Worm (Caenorhabditis elegans) whole organism, late embryonic: Measurements from ENCODE around the gene Y50D4C.6.
A peak's percentile ranks its signal among the peaks of the same experiment; 100 is the strongest.

Source experiments
- C08G9.2 ChIP-seq: sonication (generic microtip); optimal IDR thresholded peaks from 2 replicates; lab custom pipeline; 2016; ENCODE audit warnings: mild to moderate bottlenecking, missing genetic modification characterization, moderate library complexity, missing compliant biosample characterization
- K09A11.1 ChIP-seq: sonication (generic microtip); optimal IDR thresholded peaks from 2 replicates; lab custom pipeline; 2017; ENCODE audit warnings: antibody characterized with exemption, mild to moderate bottlenecking, missing genetic modification characterization, missing compliant biosample characterization; ENCODE audit not compliant: insufficient read depth
- T23F11.4 ChIP-seq: fragments of 200-800 bp; sonication (Bioruptor generic); optimal IDR thresholded peaks from 2 replicates; lab custom pipeline; 2018; ENCODE audit warnings: mild to moderate bottlenecking, missing genetic modification characterization, missing compliant biosample characterization
- Y22D7AL.16 ChIP-seq: sonication (generic microtip); optimal IDR thresholded peaks from 2 replicates; lab custom pipeline; 2016; ENCODE audit warnings: missing genetic modification characterization, missing compliant biosample characterization
- ceh-19 ChIP-seq: fragments of 200-800 bp; sonication (Bioruptor generic); optimal IDR thresholded peaks from 2 replicates; lab custom pipeline; 2018; ENCODE audit warnings: mild to moderate bottlenecking, missing genetic modification characterization, missing compliant biosample characterization
- ceh-2 ChIP-seq: sonication (generic microtip); optimal IDR thresholded peaks from 2 replicates; lab custom pipeline; 2016; ENCODE audit warnings: missing genotype, missing genetic modification characterization, missing compliant biosample characterization
- ceh-22 ChIP-seq: sonication (generic microtip); optimal IDR thresholded peaks from 2 replicates; lab custom pipeline; 2017; ENCODE audit warnings: missing biosample characterization, missing genetic modification characterization
- ceh-24 ChIP-seq: sonication (generic microtip); optimal IDR thresholded peaks from 2 replicates; lab custom pipeline; 2016; ENCODE audit warnings: mild to moderate bottlenecking, missing genetic modification characterization, missing compliant biosample characterization
- ceh-30 ChIP-seq: fragments of 150-350 bp; optimal IDR thresholded peaks from 2 replicates; lab custom pipeline; 2014; ENCODE audit warnings: missing biosample characterization, missing genetic modification characterization
- ceh-31 ChIP-seq: sonication (generic microtip); optimal IDR thresholded peaks from 2 replicates; lab custom pipeline; 2016; ENCODE audit warnings: missing genetic modification characterization, missing compliant biosample characterization
- ceh-34 ChIP-seq: sonication (generic microtip); optimal IDR thresholded peaks from 2 replicates; lab custom pipeline; 2016; ENCODE audit warnings: mild to moderate bottlenecking, missing genetic modification characterization, missing compliant biosample characterization
- ceh-45 ChIP-seq: fragments of 200-800 bp; sonication (Bioruptor generic); IDR thresholded peaks from 2 replicates; pipeline ENCODE4 v1.3.6; 2022; ENCODE audit warnings: missing genetic modification reagents, missing genetic modification characterization, missing compliant biosample characterization
- che-1 ChIP-seq: sonication (generic microtip); optimal IDR thresholded peaks from 2 replicates; lab custom pipeline; 2016; ENCODE audit warnings: mild to moderate bottlenecking, missing genetic modification characterization, missing compliant biosample characterization
- dmd-4 ChIP-seq: sonication (generic microtip); optimal IDR thresholded peaks from 2 replicates; lab custom pipeline; 2016; ENCODE audit warnings: borderline replicate concordance, missing genetic modification characterization, missing compliant biosample characterization
- elt-2 ChIP-seq: sonication (generic microtip); optimal IDR thresholded peaks from 2 replicates; lab custom pipeline; 2016; ENCODE audit warnings: missing genetic modification reagents, missing genetic modification characterization, missing compliant biosample characterization
- elt-4 ChIP-seq: sonication (generic microtip); optimal IDR thresholded peaks from 2 replicates; lab custom pipeline; 2016; ENCODE audit warnings: missing genetic modification characterization, missing compliant biosample characterization
- eyg-1 ChIP-seq: sonication (generic microtip); optimal IDR thresholded peaks from 2 replicates; lab custom pipeline; 2016; ENCODE audit warnings: missing genotype, missing genetic modification characterization, missing compliant biosample characterization
- fax-1 ChIP-seq: sonication (generic microtip); optimal IDR thresholded peaks from 2 replicates; lab custom pipeline; 2016; ENCODE audit warnings: missing genotype, missing genetic modification characterization, missing compliant biosample characterization
- hlh-13 ChIP-seq: fragments of 200-800 bp; sonication (Bioruptor generic); optimal IDR thresholded peaks from 2 replicates; lab custom pipeline; 2018; ENCODE audit warnings: mild to moderate bottlenecking, missing genetic modification characterization, missing compliant biosample characterization
- hlh-15 ChIP-seq: sonication (generic microtip); optimal IDR thresholded peaks from 2 replicates; lab custom pipeline; 2016; ENCODE audit warnings: missing genetic modification characterization, missing compliant biosample characterization
- hlh-30 ChIP-seq: sonication (generic microtip); optimal IDR thresholded peaks from 2 replicates; lab custom pipeline; 2017; ENCODE audit warnings: antibody characterized with exemption, missing genetic modification characterization, missing compliant biosample characterization; ENCODE audit not compliant: insufficient read depth
- hlh-6 ChIP-seq: sonication (generic microtip); optimal IDR thresholded peaks from 2 replicates; lab custom pipeline; 2016; ENCODE audit warnings: missing genotype, missing genetic modification characterization, missing compliant biosample characterization
- lin-11 ChIP-seq: fragments of 200-800 bp; sonication (Bioruptor generic); optimal IDR thresholded peaks from 2 replicates; lab custom pipeline; 2018; ENCODE audit warnings: mild to moderate bottlenecking, missing genetic modification characterization, missing compliant biosample characterization
- madf-2 ChIP-seq: sonication (generic microtip); optimal IDR thresholded peaks from 2 replicates; lab custom pipeline; 2017; ENCODE audit warnings: missing genetic modification characterization, missing compliant biosample characterization
- nfya-1 ChIP-seq: sonication (generic microtip); optimal IDR thresholded peaks from 2 replicates; lab custom pipeline; 2017; ENCODE audit warnings: missing genetic modification characterization, mild to moderate bottlenecking, missing compliant biosample characterization, antibody characterized with exemption, moderate library complexity
- nhr-11 ChIP-seq: fragments of 150-350 bp; optimal IDR thresholded peaks from 2 replicates; lab custom pipeline; 2014; ENCODE audit warnings: missing biosample characterization, missing genetic modification characterization
- nhr-232 ChIP-seq: sonication (generic microtip); optimal IDR thresholded peaks from 2 replicates; lab custom pipeline; 2016; ENCODE audit warnings: missing genetic modification characterization, missing compliant biosample characterization
- pag-3 ChIP-seq: sonication (generic microtip); optimal IDR thresholded peaks from 2 replicates; lab custom pipeline; 2016; ENCODE audit warnings: missing compliant biosample characterization, missing genetic modification characterization, borderline replicate concordance
- pat-9 ChIP-seq: fragments of 200-800 bp; sonication (Bioruptor generic); optimal IDR thresholded peaks from 2 replicates; lab custom pipeline; 2018; ENCODE audit warnings: mild to moderate bottlenecking, missing genetic modification characterization, moderate library complexity, missing compliant biosample characterization
- pax-1 ChIP-seq: fragments of 150-350 bp; optimal IDR thresholded peaks from 2 replicates; lab custom pipeline; 2014; ENCODE audit warnings: missing biosample characterization, missing genetic modification characterization
- pha-2 ChIP-seq: sonication (generic microtip); optimal IDR thresholded peaks from 2 replicates; lab custom pipeline; 2017; ENCODE audit warnings: mild to moderate bottlenecking, missing genetic modification characterization, missing compliant biosample characterization
- pqm-1 ChIP-seq: sonication (generic microtip); optimal IDR thresholded peaks from 2 replicates; lab custom pipeline; 2016; ENCODE audit warnings: missing genetic modification characterization, missing compliant biosample characterization
- pros-1 ChIP-seq: fragments of 150-350 bp; optimal IDR thresholded peaks from 2 replicates; lab custom pipeline; 2014; ENCODE audit warnings: missing biosample characterization, missing genetic modification reagents, missing genetic modification characterization
- ref-2 ChIP-seq: sonication (generic microtip); optimal IDR thresholded peaks from 2 replicates; lab custom pipeline; 2016; ENCODE audit warnings: missing genetic modification characterization, missing compliant biosample characterization
- sdc-2 ChIP-seq: sonication (generic microtip); optimal IDR thresholded peaks from 2 replicates; lab custom pipeline; 2016; ENCODE audit warnings: missing genotype, missing genetic modification characterization, missing compliant biosample characterization
- sox-2 ChIP-seq: fragments of 200-800 bp; sonication (Bioruptor generic); IDR thresholded peaks from 2 replicates; pipeline ENCODE4 v1.3.6; 2022; ENCODE audit warnings: missing genetic modification reagents, missing genetic modification characterization, missing compliant biosample characterization
- syd-9 ChIP-seq: sonication (generic microtip); optimal IDR thresholded peaks from 2 replicates; lab custom pipeline; 2016; ENCODE audit warnings: mild to moderate bottlenecking, missing genetic modification characterization, moderate library complexity, missing compliant biosample characterization
- tbx-2 ChIP-seq: sonication (generic microtip); optimal IDR thresholded peaks from 2 replicates; lab custom pipeline; 2016; ENCODE audit warnings: missing genetic modification characterization, missing compliant biosample characterization
- tbx-7 ChIP-seq: sonication (generic microtip); optimal IDR thresholded peaks from 2 replicates; lab custom pipeline; 2016; ENCODE audit warnings: missing genotype, missing genetic modification characterization, missing compliant biosample characterization
- ttx-3 ChIP-seq: sonication (generic microtip); optimal IDR thresholded peaks from 2 replicates; lab custom pipeline; 2016; ENCODE audit warnings: missing genetic modification reagents, missing genetic modification characterization, missing compliant biosample characterization
- unc-42 ChIP-seq: sonication (generic microtip); optimal IDR thresholded peaks from 2 replicates; lab custom pipeline; 2016; ENCODE audit warnings: missing genotype, missing genetic modification characterization, missing compliant biosample characterization
- unc-55 ChIP-seq: sonication (generic microtip); optimal IDR thresholded peaks from 2 replicates; lab custom pipeline; 2017; ENCODE audit warnings: missing biosample characterization, missing genetic modification reagents, missing genetic modification characterization
- zip-5 ChIP-seq: sonication (generic microtip); optimal IDR thresholded peaks from 2 replicates; lab custom pipeline; 2016; ENCODE audit warnings: missing genetic modification characterization, missing compliant biosample characterization

Gene Y50D4C.6

ce11 chrV:979698-980097 lies 30.0 kb upstream of the Y50D4C.6 start:
- TF ChIP-seq nfya-1 (tag; lab: Kevin White, UChicago), result peak; percentile 42
- TF ChIP-seq hlh-13 (GFP tag; lab: Kevin White, UChicago), result peak; percentile 27
- TF ChIP-seq pag-3, result no peak

- TF ChIP-seq C08G9.2 (tag; lab: Kevin White, UChicago) (no peak), ceh-31 (tag; lab: Kevin White, UChicago) (peak; percentile 21), pat-9 (tag; lab: Kevin White, UChicago) (no peak), tbx-2 (tag; lab: Kevin White, UChicago) (no peak), ceh-45 (GFP tag; lab: Robert Waterston, UW) (no peak), ceh-2 (tag; lab: Kevin White, UChicago) (no peak), che-1 (tag; lab: Kevin White, UChicago) (no peak), T23F11.4 (GFP tag; lab: Kevin White, UChicago) (no peak), hlh-15 (no peak), zip-5 (tag; lab: Kevin White, UChicago) (no peak), sox-2 (GFP tag; lab: Robert Waterston, UW) (no peak), hlh-30 (no peak), unc-55 (GFP tag; lab: Kevin White, UChicago) (peak; percentile 42), ceh-19 (no peak), ceh-24 (tag; lab: Kevin White, UChicago) (no peak), tbx-7 (no peak), pqm-1 (tag; lab: Kevin White, UChicago) (no peak)
Observed at ce11 chrV:978617-979016, 29.0 kb upstream of the Y50D4C.6 start.

- no peak for TF ChIP-seq sdc-2
- TF ChIP-seq ceh-2 (tag; lab: Kevin White, UChicago), result no peak
- TF ChIP-seq pat-9 (tag; lab: Kevin White, UChicago), result no peak
- no peak for TF ChIP-seq sox-2 (GFP tag; lab: Robert Waterston, UW)
- no peak for TF ChIP-seq pax-1 (tag; lab: Kevin White, UChicago)
- TF ChIP-seq pha-2 (tag; lab: Kevin White, UChicago), result no peak
- no peak for TF ChIP-seq dmd-4 (tag; lab: Kevin White, UChicago)
- no peak for TF ChIP-seq elt-4 (tag; lab: Kevin White, UChicago)
- no peak for TF ChIP-seq fax-1
- TF ChIP-seq hlh-6 (tag; lab: Kevin White, UChicago), result no peak
- no peak for TF ChIP-seq madf-2 (tag; lab: Kevin White, UChicago)
- TF ChIP-seq nhr-11 (tag; lab: Kevin White, UChicago), result no peak
Observed at ce11 chrV:977853-978252, 28.2 kb upstream of the Y50D4C.6 start.

- TF ChIP-seq elt-2 (tag; lab: Kevin White, UChicago) (no peak), pat-9 (tag; lab: Kevin White, UChicago) (no peak), ref-2 (tag; lab: Kevin White, UChicago) (no peak), nhr-232 (tag; lab: Kevin White, UChicago) (no peak), ceh-22 (no peak)
Observed at ce11 chrV:976498-977063, 26.9 kb upstream of the Y50D4C.6 start.

ce11 chrV:975184-975583 lies 25.5 kb upstream of the Y50D4C.6 start:
- TF ChIP-seq zip-5 (tag; lab: Kevin White, UChicago), result no peak
- peak; percentile 13 for TF ChIP-seq unc-42
- TF ChIP-seq lin-11, result no peak
- TF ChIP-seq nfya-1 (tag; lab: Kevin White, UChicago), result peak; percentile 79
- peak; percentile 7 for TF ChIP-seq ceh-30 (tag; lab: Kevin White, UChicago)
- TF ChIP-seq elt-2 (tag; lab: Kevin White, UChicago), result peak; percentile 21
- peak; percentile 37 for TF ChIP-seq ceh-2 (tag; lab: Kevin White, UChicago)
- no peak for TF ChIP-seq pat-9 (tag; lab: Kevin White, UChicago)
- peak; percentile 43 for TF ChIP-seq ceh-19
- TF ChIP-seq ceh-31 (tag; lab: Kevin White, UChicago), result peak; percentile 66
- no peak for TF ChIP-seq ttx-3 (tag; lab: Kevin White, UChicago)
- no peak for TF ChIP-seq dmd-4 (tag; lab: Kevin White, UChicago)
- no peak for TF ChIP-seq Y22D7AL.16 (tag; lab: Kevin White, UChicago)
- peak; percentile 18 for TF ChIP-seq syd-9 (tag; lab: Kevin White, UChicago)
- no peak for TF ChIP-seq K09A11.1 (tag; lab: Kevin White, UChicago)
- TF ChIP-seq C08G9.2 (tag; lab: Kevin White, UChicago), result no peak
- peak; percentile 34 for TF ChIP-seq hlh-30
- TF ChIP-seq eyg-1 (tag; lab: Kevin White, UChicago), result peak; percentile 49
- peak; percentile 30 for TF ChIP-seq tbx-2 (tag; lab: Kevin White, UChicago)
- TF ChIP-seq ceh-34 (tag; lab: Kevin White, UChicago), result peak; percentile 79
- no peak for TF ChIP-seq pros-1 (tag; lab: Kevin White, UChicago)
- no peak for TF ChIP-seq hlh-15
